Fruit fly (Drosophila melanogaster) Kc167 (cell line): Measurements from ENCODE around the gene Brms1.

Source experiments
- Myc ChIP-seq: fragments of >200 bp; optimal IDR thresholded peaks from 2 replicates; lab custom pipeline; 2017; ENCODE audit warnings: missing external identifiers
- Sin3A ChIP-seq: fragments of >200 bp; optimal IDR thresholded peaks from 2 replicates; lab custom pipeline; 2018; ENCODE audit warnings: missing external identifiers
- h ChIP-seq: fragments of >200 bp; optimal IDR thresholded peaks from 3 replicates; lab custom pipeline; 2018; ENCODE audit warnings: missing external identifiers
- insv ChIP-seq: fragments of >200 bp; optimal IDR thresholded peaks from 3 replicates; lab custom pipeline; 2018; ENCODE audit warnings: missing external identifiers
- psq ChIP-seq: fragments of >200 bp; optimal IDR thresholded peaks from 2 replicates; lab custom pipeline; 2017; ENCODE audit warnings: missing external identifiers
- ttk ChIP-seq: sonication (Bioruptor generic); optimal IDR thresholded peaks from 2 replicates; lab custom pipeline; 2017; ENCODE audit warnings: missing external identifiers

Gene Brms1

DNA sequence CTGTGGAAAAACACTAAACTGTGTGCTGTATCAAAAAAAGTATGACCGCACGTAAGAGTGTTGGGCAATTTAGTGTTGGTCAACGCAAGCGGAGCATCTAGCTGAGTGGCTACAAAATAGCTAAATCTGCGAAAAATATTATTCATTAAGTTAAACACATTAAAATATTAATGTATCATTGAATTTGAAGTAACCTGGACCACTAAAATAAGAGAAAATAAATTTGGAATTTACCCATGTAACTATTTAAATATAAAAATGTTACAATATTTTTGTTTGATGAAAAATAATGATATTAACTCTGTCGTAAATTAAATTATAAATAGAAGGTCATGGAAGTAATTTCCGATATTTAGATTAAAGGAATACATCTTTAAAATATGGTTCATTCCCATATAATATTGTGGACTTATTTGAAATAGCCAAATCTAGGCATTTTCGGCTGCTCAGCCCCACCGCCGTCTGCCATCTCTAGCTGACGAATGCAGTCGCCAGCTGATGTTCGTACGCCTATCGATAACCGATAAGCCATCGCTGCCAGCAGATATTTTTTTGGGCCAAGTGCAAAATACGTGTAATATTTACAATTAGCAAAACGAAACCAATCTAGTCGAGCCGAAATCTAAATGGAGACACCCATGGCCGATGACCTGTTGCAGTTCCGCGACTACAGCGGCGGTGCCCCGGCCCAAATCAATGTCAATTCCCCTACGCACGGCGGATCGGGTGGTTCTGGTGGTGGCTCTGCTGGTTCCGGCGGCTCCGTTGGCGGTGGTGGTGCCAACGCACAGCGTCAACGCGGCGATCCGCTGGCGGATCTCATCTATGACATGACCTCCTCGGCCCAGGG is at the start of gene Brms1, which contains the start of gene CG4645:
Brms1 (minus strand) TSS at position 46 of the 850 bp plus-strand sequence.
CG4645 (plus strand) TSS at position 377 of the 850 bp plus-strand sequence.
- TF ChIP-seq insv (lab: Kevin White, UChicago) = no peak
- TF ChIP-seq Sin3A (lab: Kevin White, UChicago) = no peak
- no peak for TF ChIP-seq ttk (lab: Kevin White, UChicago)
- no peak for TF ChIP-seq h
- TF ChIP-seq Myc (lab: Kevin White, UChicago) = no peak
- TF ChIP-seq psq = no peak

DNA sequence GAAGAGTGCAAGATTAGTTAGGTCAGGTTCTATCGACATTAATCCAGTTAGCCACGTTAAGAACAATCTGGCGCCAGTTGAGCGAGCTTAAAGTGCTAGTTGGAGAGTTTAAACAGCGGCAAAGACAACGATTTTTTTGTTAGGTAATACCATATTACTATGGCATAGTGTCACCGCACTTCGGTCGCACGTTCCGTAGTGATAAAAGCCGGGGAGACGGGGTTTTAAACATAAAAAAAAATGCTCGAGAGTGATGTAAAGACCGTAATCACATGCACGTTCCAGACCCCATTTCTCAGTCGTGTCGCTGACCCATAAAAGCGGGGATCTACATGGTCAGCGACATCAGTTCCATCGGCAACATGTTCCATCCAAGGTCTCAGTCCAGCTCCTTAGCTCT is 49.5 kb upstream of the Brms1 start, which contains the start of gene CG32642:
CG32642 (plus strand) TSS at position 301 of the 400 bp plus-strand sequence.
- TF ChIP-seq h = no peak
- TF ChIP-seq psq = no peak
- no peak for TF ChIP-seq Myc (lab: Kevin White, UChicago)
- TF ChIP-seq Sin3A (lab: Kevin White, UChicago) = no peak
- TF ChIP-seq ttk (lab: Kevin White, UChicago) = no peak
- no peak for TF ChIP-seq insv (lab: Kevin White, UChicago)

DNA sequence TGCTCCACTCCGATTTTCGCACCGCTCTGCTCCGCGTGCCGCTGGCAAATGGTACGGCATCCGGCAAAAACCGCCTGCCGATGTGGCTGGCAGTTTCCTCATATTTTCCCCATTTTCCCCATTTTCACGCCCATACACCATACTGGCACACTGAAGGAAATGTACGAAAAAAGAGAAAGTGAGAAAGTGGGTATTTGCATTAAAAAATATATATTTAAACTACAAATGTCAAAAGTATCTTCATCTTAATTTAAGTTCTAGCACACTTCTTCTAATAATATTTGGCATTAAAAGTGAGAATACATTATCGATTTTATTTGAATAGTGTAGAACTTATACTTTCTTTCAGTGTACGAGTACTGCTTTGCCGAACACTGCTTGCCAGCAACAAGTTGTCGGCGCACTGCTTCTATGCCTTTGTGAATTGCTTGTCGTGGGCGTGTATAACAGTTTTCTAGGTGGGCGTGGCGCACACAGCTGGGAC is 48.0 kb upstream of the Brms1 start, which contains the start of gene hec:
hec (minus strand) TSS at position 51 of the 484 bp plus-strand sequence.
- TF ChIP-seq psq (no peak), Sin3A (lab: Kevin White, UChicago) (no peak), h (no peak), ttk (lab: Kevin White, UChicago) (no peak), insv (lab: Kevin White, UChicago) (no peak), Myc (lab: Kevin White, UChicago) (no peak)

DNA sequence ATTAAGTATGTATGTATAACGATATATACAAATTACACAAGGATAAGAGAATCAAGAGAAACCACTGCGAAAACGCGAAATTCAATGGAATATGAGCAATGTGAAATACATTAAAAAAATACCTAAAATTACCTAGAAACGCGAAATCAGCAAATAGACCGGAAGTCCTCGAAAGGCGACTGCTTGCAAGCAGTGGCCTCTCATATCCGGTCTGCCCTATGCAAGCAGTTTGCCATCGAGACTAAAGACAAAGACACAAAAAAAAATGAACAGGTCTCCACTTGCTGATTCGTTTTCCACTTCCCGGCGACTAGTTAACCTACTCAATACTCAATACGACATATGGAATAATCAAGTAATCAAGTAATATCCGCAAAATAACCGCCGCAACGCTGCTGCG is 38.2 kb upstream of the Brms1 start:
- TF ChIP-seq Sin3A (lab: Kevin White, UChicago) (no peak), h (no peak), psq (no peak), ttk (lab: Kevin White, UChicago) (no peak), insv (lab: Kevin White, UChicago) (no peak), Myc (lab: Kevin White, UChicago) (no peak)

DNA sequence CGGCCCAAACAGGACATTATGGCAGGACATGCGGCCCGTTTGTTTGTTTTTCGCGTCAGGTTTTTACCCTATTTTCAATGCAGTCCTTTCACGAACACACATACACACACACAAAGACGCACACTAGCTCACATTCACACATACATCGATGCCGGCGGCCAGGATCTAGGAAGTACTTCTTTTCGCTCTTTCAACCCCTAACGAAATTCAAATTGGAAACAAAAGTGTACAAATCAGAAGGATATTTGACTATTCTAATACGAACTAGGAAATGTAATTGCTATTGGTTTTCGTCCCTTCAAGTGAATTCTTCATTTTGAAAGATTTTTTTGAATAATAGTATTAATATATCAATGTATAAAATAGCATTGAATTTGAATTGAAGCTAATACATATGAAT is 31.0 kb upstream of the Brms1 start:
- TF ChIP-seq Sin3A (lab: Kevin White, UChicago) (no peak), h (no peak), insv (lab: Kevin White, UChicago) (no peak), Myc (lab: Kevin White, UChicago) (no peak), psq (no peak), ttk (lab: Kevin White, UChicago) (no peak)

DNA sequence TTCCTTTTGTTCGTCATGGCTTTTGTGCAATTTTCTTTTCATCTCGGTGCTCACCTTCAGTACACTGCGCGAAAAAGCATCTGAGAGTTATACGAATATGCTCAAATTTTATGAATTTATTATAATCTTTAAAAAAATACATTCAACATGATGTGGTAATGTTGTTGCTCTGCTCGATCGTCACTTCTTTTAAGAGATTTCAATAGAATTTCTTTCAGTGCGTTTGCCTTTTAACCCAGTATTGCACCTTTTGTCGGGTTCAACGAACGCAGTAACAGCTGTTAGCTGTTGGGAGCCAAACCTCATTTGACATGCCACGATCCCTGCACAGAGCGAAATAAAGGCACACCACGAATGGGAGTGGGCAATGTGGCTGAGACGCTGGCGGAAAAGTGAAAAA is 30.5 kb upstream of the Brms1 start:
- TF ChIP-seq Myc (lab: Kevin White, UChicago) (no peak), ttk (lab: Kevin White, UChicago) (no peak), h (no peak), Sin3A (lab: Kevin White, UChicago) (no peak), insv (lab: Kevin White, UChicago) (no peak), psq (no peak)

- TF ChIP-seq insv (lab: Kevin White, UChicago) = no peak
- TF ChIP-seq h = no peak
- TF ChIP-seq ttk (lab: Kevin White, UChicago) = no peak
- TF ChIP-seq psq = no peak
- TF ChIP-seq Myc (lab: Kevin White, UChicago) = no peak
- TF ChIP-seq Sin3A (lab: Kevin White, UChicago) = no peak
Observed at dm6 chrX:12939021-12939420, 29.6 kb upstream of the Brms1 start.

dm6 chrX:12937825-12938520 is 28.6 kb upstream of the Brms1 start:
- TF ChIP-seq psq (no peak), ttk (lab: Kevin White, UChicago) (no peak), h (no peak), Myc (lab: Kevin White, UChicago) (no peak), Sin3A (lab: Kevin White, UChicago) (no peak), insv (lab: Kevin White, UChicago) (no peak)

dm6 chrX:12929817-12930216 is 20.4 kb upstream of the Brms1 start:
- TF ChIP-seq psq = no peak
- no peak for TF ChIP-seq Myc (lab: Kevin White, UChicago)
- no peak for TF ChIP-seq insv (lab: Kevin White, UChicago)
- TF ChIP-seq h = no peak
- TF ChIP-seq Sin3A (lab: Kevin White, UChicago) = no peak
- TF ChIP-seq ttk (lab: Kevin White, UChicago) = no peak

DNA sequence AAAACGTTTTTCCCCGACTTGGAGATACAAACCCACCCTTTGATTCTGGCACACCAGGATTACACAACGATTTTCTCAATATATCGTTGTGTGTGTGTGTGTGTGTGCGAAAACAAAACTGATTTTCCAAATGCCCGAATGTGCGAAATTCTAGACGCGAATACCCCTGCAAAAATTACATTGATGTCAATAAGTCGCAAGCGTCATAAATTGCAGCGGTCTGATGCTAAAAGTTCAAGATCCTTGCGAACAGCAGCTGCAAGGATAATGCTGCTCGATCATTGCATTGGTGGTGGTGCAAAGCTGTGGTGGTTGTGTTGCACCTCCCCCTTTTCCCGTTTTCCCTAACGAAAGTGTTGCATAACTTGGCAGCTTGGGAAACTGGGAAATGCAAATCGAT is 18.2 kb upstream of the Brms1 start:
- TF ChIP-seq psq (no peak), insv (lab: Kevin White, UChicago) (no peak), ttk (lab: Kevin White, UChicago) (no peak), Myc (lab: Kevin White, UChicago) (no peak), h (no peak), Sin3A (lab: Kevin White, UChicago) (no peak)

DNA sequence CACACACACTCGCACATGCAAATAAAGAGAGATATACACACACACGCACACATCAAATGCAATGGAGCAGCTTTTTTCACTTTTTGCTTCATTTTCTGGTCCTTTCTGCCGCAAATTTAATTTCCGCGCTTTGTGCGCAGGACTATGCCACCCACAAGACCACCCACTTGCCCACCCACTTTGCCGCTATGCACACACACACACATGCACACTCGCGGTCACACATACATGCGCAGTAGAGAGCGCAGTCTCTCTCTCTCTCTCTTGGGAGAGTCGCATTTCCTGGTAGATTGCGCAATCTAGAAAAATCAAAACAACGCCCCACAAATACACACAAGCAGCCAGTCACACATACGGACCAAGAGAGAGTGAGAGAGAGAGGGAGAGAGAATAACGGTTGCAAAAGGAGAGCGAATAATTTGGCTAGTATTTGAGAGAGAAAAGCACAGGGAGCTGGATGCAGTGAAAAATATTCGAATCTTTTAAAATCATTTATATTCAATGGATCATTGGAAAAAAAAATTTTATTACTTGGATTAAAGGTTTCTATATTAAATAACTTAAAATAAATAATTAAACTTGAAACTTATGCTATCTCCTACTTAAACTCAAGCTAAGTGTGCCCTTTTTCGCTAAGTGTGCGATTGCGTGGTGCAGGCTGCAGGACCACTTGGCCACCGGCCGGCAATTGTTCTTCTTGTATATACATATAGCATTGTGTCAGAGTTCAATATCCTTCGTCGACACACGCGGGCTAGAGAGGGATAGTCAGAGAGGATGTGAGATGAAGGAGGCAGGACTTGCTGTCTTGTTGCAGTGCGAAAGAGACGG is 16.2 kb upstream of the Brms1 start:
- TF ChIP-seq ttk (lab: Kevin White, UChicago) (no peak), Myc (lab: Kevin White, UChicago) (no peak), psq (no peak), insv (lab: Kevin White, UChicago) (no peak), Sin3A (lab: Kevin White, UChicago) (no peak), h (no peak)
